Worm (Caenorhabditis elegans): ENCODE data around the gene ins-6.

- TF ChIP-seq dpff-1 (tag; optimal IDR thresholded peaks at IDR 0.05) (no peak), pha-4 (tag; optimal IDR thresholded peaks at IDR 0.05) (no peak), K12H6.12 (tag; optimal IDR thresholded peaks at IDR 0.05) (no peak), nhr-120 (GFP tag; IDR thresholded peaks at IDR 0.05) (no peak), hsf-1 (GFP tag; IDR thresholded peaks at IDR 0.05) (no peak), ceh-100 (GFP tag; IDR thresholded peaks at IDR 0.05) (no peak), nfya-1 (tag; optimal IDR thresholded peaks at IDR 0.05; ENCODE audit: borderline replicate concordance, insufficient read depth) (no peak), F22D6.2 (tag; optimal IDR thresholded peaks at IDR 0.05) (no peak), B0019.2 (GFP tag; conservative IDR thresholded peaks at IDR 0.05) (no peak), repo-1 (tag; optimal IDR thresholded peaks at IDR 0.05) (no peak)
Observed at ce11 chrII:6049546-6049945, 49.3 kb downstream of the ins-6 start.
